Fruit fly (Drosophila melanogaster) whole organism, embryonic: ENCODE data around the gene RhoGAP5A.
A peak's percentile ranks its signal among the peaks of the same experiment; 100 is the strongest.

ENCODE experiments used
- B-H1 ChIP-seq: fragments of 200-800 bp; sonication (Bioruptor generic); IDR thresholded peaks from 3 replicates; pipeline ENCODE4 v1.3.6; 2022; ENCODE audit warnings: missing biosample characterization, missing genetic modification characterization
- Bdp1 ChIP-seq: fragments of 200-800 bp; sonication (Bioruptor generic); optimal IDR thresholded peaks from 3 replicates; lab custom pipeline; 2016; ENCODE audit warnings: missing biosample characterization, missing genetic modification characterization
- Blimp-1 ChIP-seq: fragments of 200-800 bp; sonication (Bioruptor generic); optimal IDR thresholded peaks from 3 replicates; lab custom pipeline; 2018; ENCODE audit warnings: missing biosample characterization, missing genetic modification characterization, mild to moderate bottlenecking, moderate library complexity, missing genetic modification reagents
- CG10147 ChIP-seq: fragments of 200-800 bp; sonication (Bioruptor generic); optimal IDR thresholded peaks from 2 replicates; lab custom pipeline; 2019; ENCODE audit warnings: missing biosample characterization, mild to moderate bottlenecking, missing genetic modification characterization, moderate library complexity
- CG10274 ChIP-seq: fragments of 200-800 bp; sonication (Bioruptor generic); optimal IDR thresholded peaks from 3 replicates; lab custom pipeline; 2017; ENCODE audit warnings: missing biosample characterization, mild to moderate bottlenecking, missing genetic modification characterization
- CG12104 ChIP-seq: fragments of 200-800 bp; sonication (Bioruptor generic); optimal IDR thresholded peaks from 3 replicates; lab custom pipeline; 2016; ENCODE audit warnings: missing biosample characterization, missing genetic modification characterization
- CG12155 ChIP-seq: fragments of 200-800 bp; sonication (Bioruptor generic); optimal IDR thresholded peaks from 3 replicates; lab custom pipeline; 2016; ENCODE audit warnings: missing biosample characterization, missing genetic modification characterization
- CG14014 ChIP-seq: fragments of 200-800 bp; sonication (Bioruptor generic); IDR thresholded peaks from 2 replicates; pipeline ENCODE4 v1.3.6; 2022; ENCODE audit warnings: missing biosample characterization, missing genetic modification characterization
- CG1529 ChIP-seq: fragments of 200-800 bp; sonication (Bioruptor generic); optimal IDR thresholded peaks from 3 replicates; lab custom pipeline; 2018; ENCODE audit warnings: missing biosample characterization, missing genetic modification characterization
- CG16815 ChIP-seq: fragments of 200-800 bp; sonication (Bioruptor generic); optimal IDR thresholded peaks from 3 replicates; lab custom pipeline; 2017; ENCODE audit warnings: missing biosample characterization, mild to moderate bottlenecking, missing genetic modification characterization
- CG17361 ChIP-seq: fragments of 200-800 bp; sonication (Bioruptor generic); IDR thresholded peaks from 3 replicates; pipeline ENCODE4 v1.3.6; 2022; ENCODE audit warnings: missing biosample characterization, missing genetic modification characterization
- CG18262 ChIP-seq: fragments of 200-800 bp; optimal IDR thresholded peaks from 3 replicates; lab custom pipeline; 2019; ENCODE audit warnings: missing biosample characterization, mild to moderate bottlenecking, missing genetic modification characterization, moderate library complexity
- CG2199 ChIP-seq: fragments of 200-800 bp; sonication (Bioruptor generic); IDR thresholded peaks from 3 replicates; pipeline ENCODE4 v1.3.6; 2022; ENCODE audit warnings: missing biosample characterization, missing genetic modification characterization
- CG30020 ChIP-seq: fragments of 200-800 bp; optimal IDR thresholded peaks from 2 replicates; lab custom pipeline; 2019; ENCODE audit warnings: missing biosample characterization, mild to moderate bottlenecking, missing genetic modification characterization, moderate library complexity
- CG31224 ChIP-seq: fragments of 200-800 bp; sonication (Bioruptor generic); IDR thresholded peaks from 2 replicates; pipeline ENCODE4 v1.3.6; 2022; ENCODE audit warnings: missing biosample characterization, missing genetic modification characterization
- CG4617 ChIP-seq: fragments of 200-800 bp; sonication (Bioruptor generic); optimal IDR thresholded peaks from 3 replicates; lab custom pipeline; 2016; ENCODE audit warnings: missing biosample characterization, missing genetic modification characterization, borderline replicate concordance
- CG5953 ChIP-seq: fragments of 200-800 bp; sonication (Bioruptor generic); IDR thresholded peaks from 2 replicates; pipeline ENCODE4 v1.3.6; 2022; ENCODE audit warnings: missing biosample characterization, missing genetic modification characterization
- CG6175 ChIP-seq: fragments of 200-800 bp; sonication (Bioruptor generic); IDR thresholded peaks from 3 replicates; pipeline ENCODE4 v1.3.6; 2022; ENCODE audit warnings: missing biosample characterization, missing genetic modification characterization
- CG6654 ChIP-seq: fragments of 200-800 bp; sonication (Bioruptor generic); optimal IDR thresholded peaks from 2 replicates; lab custom pipeline; 2017; ENCODE audit warnings: missing biosample characterization, mild to moderate bottlenecking, missing genetic modification characterization
- CG6689 ChIP-seq: fragments of 200-800 bp; sonication (Bioruptor generic); IDR thresholded peaks from 2 replicates; pipeline ENCODE4 v1.3.6; 2022; ENCODE audit warnings: missing biosample characterization, missing genetic modification characterization
- CG7271 ChIP-seq: fragments of 200-800 bp; sonication (Bioruptor generic); optimal IDR thresholded peaks from 2 replicates; lab custom pipeline; 2018; ENCODE audit warnings: missing biosample characterization, mild to moderate bottlenecking, missing genetic modification characterization, moderate library complexity
- CG8359 ChIP-seq: fragments of 200-800 bp; sonication (Bioruptor generic); optimal IDR thresholded peaks from 2 replicates; lab custom pipeline; 2017; ENCODE audit warnings: missing biosample characterization, mild to moderate bottlenecking, missing genetic modification characterization, borderline replicate concordance
- CG8765 ChIP-seq: fragments of 200-800 bp; sonication (Bioruptor generic); IDR thresholded peaks from 2 replicates; pipeline ENCODE4 v1.3.6; 2022; ENCODE audit warnings: missing biosample characterization, missing genetic modification characterization
- CG9932 ChIP-seq: fragments of 200-800 bp; sonication (Bioruptor generic); IDR thresholded peaks from 2 replicates; pipeline ENCODE4 v1.3.6; 2022; ENCODE audit warnings: missing biosample characterization, missing genetic modification characterization
- Deaf1 ChIP-seq: fragments of 200-800 bp; optimal IDR thresholded peaks from 3 replicates; lab custom pipeline; 2019; ENCODE audit warnings: missing biosample characterization, mild to moderate bottlenecking, missing genetic modification characterization, moderate library complexity
- E2f2 ChIP-seq: fragments of 200-800 bp; sonication (Bioruptor generic); IDR thresholded peaks from 2 replicates; pipeline ENCODE4 v1.3.6; 2022; ENCODE audit warnings: missing biosample characterization, missing genetic modification characterization
- Ets97D ChIP-seq: fragments of 200-800 bp; sonication (Bioruptor generic); optimal IDR thresholded peaks from 3 replicates; lab custom pipeline; 2016; ENCODE audit warnings: missing biosample characterization, missing genetic modification characterization
- Gsc ChIP-seq: fragments of 200-800 bp; sonication (Bioruptor generic); IDR thresholded peaks from 2 replicates; pipeline ENCODE4 v1.3.6; 2022; ENCODE audit warnings: missing biosample characterization, missing genetic modification characterization
- HHEX ChIP-seq: fragments of 200-800 bp; sonication (Bioruptor generic); optimal IDR thresholded peaks from 3 replicates; lab custom pipeline; 2017; ENCODE audit warnings: missing biosample characterization, mild to moderate bottlenecking, missing genetic modification characterization, missing genetic modification reagents
- HmgD ChIP-seq: fragments of 200-800 bp; sonication (Bioruptor generic); optimal IDR thresholded peaks from 3 replicates; lab custom pipeline; 2016; ENCODE audit warnings: missing biosample characterization, missing genetic modification characterization
- Hr3 ChIP-seq: fragments of 200-800 bp; sonication (Bioruptor generic); optimal IDR thresholded peaks from 3 replicates; lab custom pipeline; 2016; ENCODE audit warnings: missing biosample characterization, missing genetic modification characterization
- Lim3 ChIP-seq: fragments of 200-800 bp; sonication (Bioruptor generic); IDR thresholded peaks from 2 replicates; pipeline ENCODE4 v1.3.6; 2022; ENCODE audit warnings: missing biosample characterization, missing genetic modification characterization
- Max ChIP-seq: fragments of 200-800 bp; sonication (Bioruptor generic); optimal IDR thresholded peaks from 2 replicates; lab custom pipeline; 2016; ENCODE audit warnings: missing biosample characterization, mild to moderate bottlenecking, missing genetic modification characterization
- NFAT ChIP-seq: fragments of 200-800 bp; sonication (Bioruptor generic); IDR thresholded peaks from 2 replicates; pipeline ENCODE4 v1.3.6; 2022; ENCODE audit warnings: missing biosample characterization, missing genetic modification characterization
- Optix ChIP-seq: fragments of 200-800 bp; sonication (Bioruptor generic); IDR thresholded peaks from 3 replicates; pipeline ENCODE4 v1.3.6; 2022; ENCODE audit warnings: missing biosample characterization, missing genetic modification characterization
- Sry-δ ChIP-seq: fragments of 200-800 bp; sonication (Bioruptor generic); optimal IDR thresholded peaks from 2 replicates; lab custom pipeline; 2016; ENCODE audit warnings: missing biosample characterization, missing genetic modification characterization
- Ssrp ChIP-seq: fragments of 200-800 bp; sonication (Bioruptor generic); optimal IDR thresholded peaks from 2 replicates; lab custom pipeline; 2018; ENCODE audit warnings: missing biosample characterization, mild to moderate bottlenecking, missing genetic modification characterization, moderate library complexity
- bsh ChIP-seq, 2 experiments: fragments of 200-800 bp; sonication (Bioruptor generic); optimal IDR thresholded peaks; 2 replicates each; lab custom pipeline; 2017 to 2018; ENCODE audit warnings: mild to moderate bottlenecking in 2 of 2, missing biosample characterization in 2 of 2, missing genetic modification characterization in 2 of 2, moderate library complexity in 1 of 2
- cato ChIP-seq: fragments of 200-800 bp; sonication (Bioruptor generic); optimal IDR thresholded peaks from 2 replicates; lab custom pipeline; 2016; ENCODE audit warnings: missing biosample characterization, missing genetic modification characterization, borderline replicate concordance
- ci ChIP-seq: fragments of 200-800 bp; sonication (Bioruptor generic); IDR thresholded peaks from 3 replicates; pipeline ENCODE4 v1.3.6; 2022; ENCODE audit warnings: missing biosample characterization, missing genetic modification characterization
- cwo ChIP-seq: fragments of 200-800 bp; sonication (Bioruptor generic); optimal IDR thresholded peaks from 3 replicates; lab custom pipeline; 2017; ENCODE audit warnings: missing biosample characterization, missing genetic modification characterization, mild to moderate bottlenecking, moderate library complexity, missing genetic modification reagents
- da ChIP-seq: fragments of 200-800 bp; sonication (Bioruptor generic); optimal IDR thresholded peaks from 2 replicates; lab custom pipeline; 2016; ENCODE audit warnings: missing biosample characterization, missing genetic modification characterization
- ems ChIP-seq: fragments of 200-800 bp; sonication (Bioruptor generic); optimal IDR thresholded peaks from 3 replicates; lab custom pipeline; 2016; ENCODE audit warnings: missing biosample characterization, missing genetic modification characterization
- ken ChIP-seq: fragments of 200-800 bp; sonication (Bioruptor generic); IDR thresholded peaks from 3 replicates; pipeline ENCODE4 v1.3.6; 2022; ENCODE audit warnings: missing biosample characterization, missing genetic modification characterization
- lov ChIP-seq, 2 experiments: fragments of 200-800 bp in 1 of 2; fragments of >200 bp in 1 of 2; sonication (Bioruptor generic) in 1 of 2; IDR thresholded peaks in 1 of 2; optimal IDR thresholded peaks in 1 of 2; 2 replicates in 1 of 2; 3 replicates in 1 of 2; pipeline versions ENCODE4 v1.3.6 to Lab custom; 2017 to 2022; ENCODE audit warnings: missing biosample characterization in 1 of 2, missing genetic modification characterization in 1 of 2
- mld ChIP-seq: fragments of 200-800 bp; sonication (Bioruptor generic); IDR thresholded peaks from 3 replicates; pipeline ENCODE4 v1.3.6; 2022; ENCODE audit warnings: missing biosample characterization, missing genetic modification characterization; ENCODE audit not compliant: partially characterized antibody
- ranshi ChIP-seq: fragments of 200-800 bp; sonication (Bioruptor generic); IDR thresholded peaks from 2 replicates; pipeline ENCODE4 v1.3.6; 2022; ENCODE audit warnings: missing biosample characterization, missing genetic modification characterization
- sc ChIP-seq, 3 experiments: fragments of >200 bp in 2 of 3; fragments of 200-800 bp in 1 of 3; sonication (Bioruptor generic) in 1 of 3; optimal IDR thresholded peaks; 2 replicates in 2 of 3; 3 replicates in 1 of 3; lab custom pipeline; 2017; ENCODE audit warnings: mild to moderate bottlenecking in 1 of 3, missing biosample characterization in 1 of 3, missing genetic modification characterization in 1 of 3, missing genetic modification reagents in 1 of 3
- trem ChIP-seq: fragments of 200-800 bp; optimal IDR thresholded peaks from 3 replicates; lab custom pipeline; 2019; ENCODE audit warnings: missing biosample characterization, mild to moderate bottlenecking, missing genetic modification characterization, moderate library complexity
- tup ChIP-seq: fragments of 200-800 bp; sonication (Bioruptor generic); optimal IDR thresholded peaks from 2 replicates; lab custom pipeline; 2016; ENCODE audit warnings: missing biosample characterization, mild to moderate bottlenecking, missing genetic modification characterization, moderate library complexity
- unpg ChIP-seq: fragments of 200-800 bp; sonication (Bioruptor generic); optimal IDR thresholded peaks from 3 replicates; lab custom pipeline; 2018; ENCODE audit warnings: missing biosample characterization, mild to moderate bottlenecking, missing genetic modification characterization, moderate library complexity

Gene RhoGAP5A

dm6 chrX:5665902-5666301 lies 47.3 kb upstream of the RhoGAP5A start, which contains the start of the genes Sirt4 and CG4119 (continued):
- TF ChIP-seq CG12104 (GFP tag; lab: Kevin White, UChicago) (no peak), CG14014 (no peak), ken (GFP tag; lab: Robert Waterston, UW) (no peak), CG6175 (GFP tag; lab: Robert Waterston, UW) (no peak), CG8765 (GFP tag; lab: Robert Waterston, UW) (no peak), da (no peak), Sry-δ (GFP tag; lab: Kevin White, UChicago) (peak; percentile 99), CG6654 (no peak), Deaf1 (tag; lab: Kevin White, UChicago) (peak; percentile 27), CG16815 (no peak), CG9932 (GFP tag; lab: Robert Waterston, UW) (peak; percentile 77), Hr3 (GFP tag; lab: Kevin White, UChicago) (no peak), Optix (no peak), B-H1 (GFP tag; lab: Robert Waterston, UW) (no peak), sc (optimal IDR thresholded peaks at IDR 0.05; lab: Kevin White, UChicago) (no peak), sc (GFP tag; optimal IDR thresholded peaks at IDR 0.05; lab: Kevin White, UChicago) (no peak), HmgD (GFP tag; lab: Kevin White, UChicago) (peak; percentile 51), Gsc (no peak), CG5953 (GFP tag; lab: Robert Waterston, UW) (no peak), CG30020 (tag; lab: Kevin White, UChicago) (peak; percentile 5), mld (GFP tag; lab: Robert Waterston, UW) (peak; percentile 98), E2f2 (GFP tag; lab: Robert Waterston, UW) (peak; percentile 54), CG10274 (GFP tag; lab: Kevin White, UChicago) (no peak), CG18262 (no peak), CG8359 (GFP tag; lab: Kevin White, UChicago) (no peak), Ssrp (tag; lab: Kevin White, UChicago) (no peak), CG12155 (GFP tag; lab: Kevin White, UChicago) (no peak), Ets97D (peak; percentile 72), Max (peak; percentile 18), trem (tag; lab: Kevin White, UChicago) (peak; percentile 56), tup (GFP tag; lab: Kevin White, UChicago) (no peak), CG4617 (peak; percentile 92), ems (GFP tag; lab: Kevin White, UChicago) (no peak), lov (optimal IDR thresholded peaks at IDR 0.05; lab: Kevin White, UChicago) (no peak), lov (GFP tag; IDR thresholded peaks at IDR 0.05; lab: Robert Waterston, UW) (no peak), CG7271 (no peak), cwo (no peak), HHEX (no peak), CG1529 (GFP tag; lab: Kevin White, UChicago) (no peak), Blimp-1 (GFP tag; lab: Kevin White, UChicago) (no peak), CG17361 (GFP tag; lab: Robert Waterston, UW) (0 out of 3 replicates have a peak, but pooled peaks have one; percentile 17), ci (GFP tag; lab: Robert Waterston, UW) (no peak), CG2199 (no peak), Bdp1 (no peak), CG6689 (no peak), NFAT (0 out of 2 replicates have a peak, but pooled peaks have one; percentile 55), cato (GFP tag; lab: Kevin White, UChicago) (no peak), ranshi (GFP tag; lab: Robert Waterston, UW) (no peak), bsh (GFP tag; optimal IDR thresholded peaks at IDR 0.05; lab: Kevin White, UChicago) (no peak), CG31224 (GFP tag; lab: Robert Waterston, UW) (no peak), CG10147 (no peak), Lim3 (no peak), unpg (no peak)
